Fruit fly (Drosophila melanogaster) whole organism, embryonic: ENCODE measurements around the gene CG12290.

Experiments used
- CG10543 ChIP-seq: fragments of 200-800 bp; sonication (Bioruptor generic); optimal IDR thresholded peaks from 3 replicates; lab custom pipeline; 2017; ENCODE audit warnings: missing biosample characterization, mild to moderate bottlenecking, missing genetic modification characterization, moderate library complexity
- CG11504 ChIP-seq: fragments of 200-800 bp; sonication (Bioruptor generic); optimal IDR thresholded peaks from 3 replicates; lab custom pipeline; 2019; ENCODE audit warnings: missing biosample characterization, mild to moderate bottlenecking, missing genetic modification characterization, moderate library complexity
- CG12219 ChIP-seq: fragments of 200-800 bp; sonication (Bioruptor generic); optimal IDR thresholded peaks from 3 replicates; lab custom pipeline; 2018; ENCODE audit warnings: missing biosample characterization, mild to moderate bottlenecking, missing genetic modification characterization
- CG13894 ChIP-seq: fragments of 200-800 bp; sonication (Bioruptor generic); optimal IDR thresholded peaks from 3 replicates; lab custom pipeline; 2018; ENCODE audit warnings: missing biosample characterization, mild to moderate bottlenecking, missing genetic modification characterization, moderate library complexity
- CG15514 ChIP-seq: fragments of 200-800 bp; sonication (Bioruptor generic); optimal IDR thresholded peaks from 3 replicates; lab custom pipeline; 2017; ENCODE audit warnings: missing biosample characterization, missing genetic modification characterization, mild to moderate bottlenecking, moderate library complexity, missing genetic modification reagents
- CG17829 ChIP-seq: fragments of 200-800 bp; optimal IDR thresholded peaks from 2 replicates; lab custom pipeline; 2019; ENCODE audit warnings: missing biosample characterization, mild to moderate bottlenecking, missing genetic modification characterization, moderate library complexity
- CG18619 ChIP-seq: fragments of 200-800 bp; sonication (Bioruptor generic); optimal IDR thresholded peaks from 3 replicates; lab custom pipeline; 2017; ENCODE audit warnings: missing biosample characterization, mild to moderate bottlenecking, missing genetic modification characterization
- CG34376 ChIP-seq: fragments of 200-800 bp; sonication (Bioruptor generic); optimal IDR thresholded peaks from 2 replicates; lab custom pipeline; 2018; ENCODE audit warnings: missing biosample characterization, mild to moderate bottlenecking, missing genetic modification characterization
- CG3847 ChIP-seq: fragments of 200-800 bp; sonication (Bioruptor generic); IDR thresholded peaks from 2 replicates; pipeline ENCODE4 v1.3.6; 2022; ENCODE audit warnings: missing biosample characterization, missing genetic modification characterization
- CG4707 ChIP-seq: fragments of 200-800 bp; sonication (Bioruptor generic); optimal IDR thresholded peaks from 2 replicates; lab custom pipeline; 2018; ENCODE audit warnings: missing biosample characterization, mild to moderate bottlenecking, missing genetic modification characterization, moderate library complexity
- CG5245 ChIP-seq: fragments of 200-800 bp; sonication (Bioruptor generic); optimal IDR thresholded peaks from 3 replicates; lab custom pipeline; 2016; ENCODE audit warnings: missing biosample characterization, missing genetic modification characterization
- CG7271 ChIP-seq: fragments of 200-800 bp; sonication (Bioruptor generic); optimal IDR thresholded peaks from 2 replicates; lab custom pipeline; 2018; ENCODE audit warnings: missing biosample characterization, mild to moderate bottlenecking, missing genetic modification characterization, moderate library complexity
- CG8388 ChIP-seq: fragments of 200-800 bp; sonication (Bioruptor generic); optimal IDR thresholded peaks from 2 replicates; lab custom pipeline; 2019; ENCODE audit warnings: missing biosample characterization, mild to moderate bottlenecking, missing genetic modification characterization, moderate library complexity
- CG8944 ChIP-seq: fragments of 200-800 bp; sonication (Bioruptor generic); optimal IDR thresholded peaks from 3 replicates; lab custom pipeline; 2016; ENCODE audit warnings: missing biosample characterization, missing genetic modification characterization
- CHES-1-like ChIP-seq: fragments of 200-800 bp; sonication (Bioruptor generic); optimal IDR thresholded peaks from 2 replicates; lab custom pipeline; 2016; ENCODE audit warnings: missing biosample characterization, missing genetic modification characterization
- CrebB ChIP-seq: fragments of 200-800 bp; sonication (Bioruptor generic); optimal IDR thresholded peaks from 3 replicates; lab custom pipeline; 2018; ENCODE audit warnings: missing biosample characterization, mild to moderate bottlenecking, missing genetic modification characterization
- Fer1 ChIP-seq: fragments of 200-800 bp; sonication (Bioruptor generic); optimal IDR thresholded peaks from 2 replicates; lab custom pipeline; 2017; ENCODE audit warnings: missing biosample characterization, mild to moderate bottlenecking, missing genetic modification characterization
- HLHmδ ChIP-seq: fragments of 200-800 bp; sonication (Bioruptor generic); optimal IDR thresholded peaks from 2 replicates; lab custom pipeline; 2018; ENCODE audit warnings: missing biosample characterization, mild to moderate bottlenecking, missing genetic modification characterization, moderate library complexity
- Hr78 ChIP-seq, 2 experiments: fragments of 200-800 bp in 1 of 2; fragments of >200 bp in 1 of 2; sonication (Bioruptor generic) in 1 of 2; optimal IDR thresholded peaks; 2 replicates each; lab custom pipeline; 2017 to 2019; ENCODE audit warnings: missing biosample characterization in 2 of 2, missing genetic modification characterization in 2 of 2, mild to moderate bottlenecking in 1 of 2, moderate library complexity in 1 of 2
- MESR4 ChIP-seq: fragments of 200-800 bp; sonication (Bioruptor generic); optimal IDR thresholded peaks from 2 replicates; lab custom pipeline; 2018; ENCODE audit warnings: missing biosample characterization, mild to moderate bottlenecking, missing genetic modification characterization, moderate library complexity
- Mes4 ChIP-seq: fragments of 200-800 bp; sonication (Bioruptor generic); optimal IDR thresholded peaks from 2 replicates; lab custom pipeline; 2016; ENCODE audit warnings: missing biosample characterization, missing genetic modification characterization
- Neu2 ChIP-seq: fragments of 200-800 bp; sonication (Bioruptor generic); optimal IDR thresholded peaks from 3 replicates; lab custom pipeline; 2016; ENCODE audit warnings: missing biosample characterization, missing genetic modification characterization, borderline replicate concordance
- Optix ChIP-seq: fragments of 200-800 bp; sonication (Bioruptor generic); IDR thresholded peaks from 3 replicates; pipeline ENCODE4 v1.3.6; 2022; ENCODE audit warnings: missing biosample characterization, missing genetic modification characterization
- Ravus ChIP-seq: fragments of 200-800 bp; sonication (Bioruptor generic); IDR thresholded peaks from 2 replicates; pipeline ENCODE4 v1.3.6; 2022; ENCODE audit warnings: missing biosample characterization, missing genetic modification characterization
- Tbp ChIP-seq: fragments of >200 bp; optimal IDR thresholded peaks from 2 replicates; lab custom pipeline; 2018; ENCODE audit warnings: missing biosample characterization, missing genetic modification characterization
- abd-A ChIP-seq: fragments of 200-800 bp; sonication (Bioruptor generic); optimal IDR thresholded peaks from 3 replicates; lab custom pipeline; 2019; ENCODE audit warnings: missing biosample characterization, mild to moderate bottlenecking, missing genetic modification characterization, moderate library complexity
- bab2 ChIP-seq: fragments of 200-800 bp; sonication (Bioruptor generic); optimal IDR thresholded peaks from 2 replicates; lab custom pipeline; 2016; ENCODE audit warnings: missing biosample characterization, missing genetic modification characterization
- chinmo ChIP-seq: fragments of 200-800 bp; sonication (Bioruptor generic); IDR thresholded peaks from 4 replicates; pipeline ENCODE4 v1.3.6; 2022; ENCODE audit warnings: missing biosample characterization, missing genetic modification characterization; ENCODE audit not compliant: partially characterized antibody
- eyg ChIP-seq: fragments of 200-800 bp; sonication (Bioruptor generic); optimal IDR thresholded peaks from 3 replicates; lab custom pipeline; 2016; ENCODE audit warnings: missing biosample characterization, missing genetic modification characterization
- fd3F ChIP-seq: fragments of 200-800 bp; sonication (Bioruptor generic); optimal IDR thresholded peaks from 2 replicates; lab custom pipeline; 2018; ENCODE audit warnings: missing biosample characterization, mild to moderate bottlenecking, missing genetic modification characterization, moderate library complexity
- ftz-f1 ChIP-seq: fragments of 200-800 bp; sonication (Bioruptor generic); optimal IDR thresholded peaks from 2 replicates; lab custom pipeline; 2016; ENCODE audit warnings: missing biosample characterization, missing genetic modification characterization
- gcm ChIP-seq: fragments of 200-800 bp; sonication (Bioruptor generic); optimal IDR thresholded peaks from 2 replicates; lab custom pipeline; 2019; ENCODE audit warnings: missing biosample characterization, mild to moderate bottlenecking, missing genetic modification characterization, moderate library complexity
- gfzf ChIP-seq: fragments of 200-800 bp; sonication (Bioruptor generic); optimal IDR thresholded peaks from 2 replicates; lab custom pipeline; 2016; ENCODE audit warnings: missing biosample characterization, mild to moderate bottlenecking, missing genetic modification characterization, moderate library complexity
- hbn ChIP-seq: fragments of 200-800 bp; sonication (Bioruptor generic); IDR thresholded peaks from 2 replicates; pipeline ENCODE4 v1.3.6; 2022; ENCODE audit warnings: missing biosample characterization, missing genetic modification characterization; ENCODE audit not compliant: partially characterized antibody
- nerfin-2 ChIP-seq: fragments of 200-800 bp; sonication (Bioruptor generic); IDR thresholded peaks from 2 replicates; pipeline ENCODE4 v1.3.6; 2022; ENCODE audit warnings: missing biosample characterization, missing genetic modification characterization; ENCODE audit not compliant: partially characterized antibody
- nmo ChIP-seq: fragments of 200-800 bp; sonication (Bioruptor generic); optimal IDR thresholded peaks from 2 replicates; lab custom pipeline; 2018; ENCODE audit warnings: missing biosample characterization, mild to moderate bottlenecking, missing genetic modification characterization, moderate library complexity
- pho ChIP-seq: fragments of 200-800 bp; sonication (Bioruptor generic); optimal IDR thresholded peaks from 2 replicates; lab custom pipeline; 2016; ENCODE audit warnings: missing biosample characterization, missing genetic modification characterization
- pros ChIP-seq: fragments of 200-800 bp; sonication (Bioruptor generic); optimal IDR thresholded peaks from 3 replicates; lab custom pipeline; 2019; ENCODE audit warnings: missing biosample characterization, mild to moderate bottlenecking, missing genetic modification characterization, moderate library complexity
- psq ChIP-seq: fragments of 200-800 bp; sonication (Bioruptor generic); optimal IDR thresholded peaks from 2 replicates; lab custom pipeline; 2017; ENCODE audit warnings: missing biosample characterization, missing genetic modification characterization
- sens ChIP-seq: fragments of 200-800 bp; sonication (Bioruptor generic); peaks from one replicate; lab custom pipeline; 2016; ENCODE audit warnings: missing biosample characterization, missing genetic modification characterization
- sim ChIP-seq: fragments of 200-800 bp; sonication (Bioruptor generic); IDR thresholded peaks from 2 replicates; pipeline ENCODE4 v1.3.6; 2022; ENCODE audit warnings: missing biosample characterization, missing genetic modification characterization
- sisA ChIP-seq: fragments of 200-800 bp; sonication (Bioruptor generic); IDR thresholded peaks from 2 replicates; pipeline ENCODE4 v1.3.6; 2022; ENCODE audit warnings: missing biosample characterization, missing genetic modification characterization
- so ChIP-seq: fragments of 200-800 bp; sonication (Bioruptor generic); IDR thresholded peaks from 3 replicates; pipeline ENCODE4 v1.3.6; 2022; ENCODE audit warnings: missing biosample characterization, missing genetic modification characterization
- stwl ChIP-seq: fragments of 200-800 bp; sonication (Bioruptor generic); optimal IDR thresholded peaks from 3 replicates; lab custom pipeline; 2018; ENCODE audit warnings: missing biosample characterization, mild to moderate bottlenecking, missing genetic modification characterization, moderate library complexity
- sug ChIP-seq: fragments of 200-800 bp; optimal IDR thresholded peaks from 2 replicates; lab custom pipeline; 2019; ENCODE audit warnings: missing biosample characterization, mild to moderate bottlenecking, missing genetic modification characterization, moderate library complexity
- tup ChIP-seq: fragments of 200-800 bp; sonication (Bioruptor generic); optimal IDR thresholded peaks from 2 replicates; lab custom pipeline; 2016; ENCODE audit warnings: missing biosample characterization, mild to moderate bottlenecking, missing genetic modification characterization, moderate library complexity
- vvl ChIP-seq: fragments of 200-800 bp; sonication (Bioruptor generic); IDR thresholded peaks from 2 replicates; pipeline ENCODE4 v1.3.6; 2022; ENCODE audit warnings: missing biosample characterization, missing genetic modification characterization
- yki ChIP-seq: fragments of >200 bp; optimal IDR thresholded peaks from 3 replicates; lab custom pipeline; 2018
- zfh2 ChIP-seq: fragments of 200-800 bp; sonication (Bioruptor generic); optimal IDR thresholded peaks from 2 replicates; lab custom pipeline; 2016; ENCODE audit warnings: missing biosample characterization, missing genetic modification characterization

The CG12290 gene

dm6 chr3R:26258955-26259354, 28.9 kb downstream of the CG12290 start (continued):
- TF ChIP-seq HLHmδ (peak; percentile 42), pros (peak; percentile 31)

- TF ChIP-seq CG5245 (GFP tag; lab: Kevin White, UChicago) (no peak), CG8388 (GFP tag; lab: Kevin White, UChicago) (peak; percentile 39), yki (lab: Kevin White, UChicago) (no peak), hbn (GFP tag; lab: Robert Waterston, UW) (no peak), Mes4 (GFP tag; lab: Kevin White, UChicago) (no peak), psq (no peak), Ravus (GFP tag; lab: Robert Waterston, UW) (no peak), bab2 (GFP tag; lab: Kevin White, UChicago) (no peak), CG34376 (GFP tag; lab: Kevin White, UChicago) (peak; percentile 82), CG11504 (no peak), CG4707 (GFP tag; lab: Kevin White, UChicago) (no peak), CrebB (tag; lab: Kevin White, UChicago) (no peak), CG3847 (GFP tag; lab: Robert Waterston, UW) (no peak), HLHmδ (no peak), vvl (GFP tag; lab: Robert Waterston, UW) (no peak), nerfin-2 (GFP tag; lab: Robert Waterston, UW) (no peak), CG10543 (GFP tag; lab: Kevin White, UChicago) (peak; percentile 74), CG17829 (tag; lab: Kevin White, UChicago) (no peak), pho (GFP tag; lab: Kevin White, UChicago) (no peak), gcm (GFP tag; lab: Kevin White, UChicago) (no peak), sens (no peak), gfzf (GFP tag; lab: Kevin White, UChicago) (no peak), ftz-f1 (GFP tag; lab: Kevin White, UChicago) (peak; percentile 6), CG18619 (GFP tag; lab: Kevin White, UChicago) (no peak), so (0 out of 3 replicates have a peak, but pooled peaks have one; percentile 14), Optix (no peak), eyg (GFP tag; lab: Kevin White, UChicago) (no peak), CG13894 (tag; lab: Kevin White, UChicago) (peak; percentile 7), abd-A (tag; lab: Kevin White, UChicago) (peak; percentile 52), chinmo (GFP tag; lab: Robert Waterston, UW) (0 out of 4 replicates have a peak, but pooled peaks have one; percentile 59), zfh2 (GFP tag; lab: Kevin White, UChicago) (no peak), CG15514 (GFP tag; lab: Kevin White, UChicago) (no peak), pros (no peak), CHES-1-like (GFP tag; lab: Kevin White, UChicago) (no peak), tup (GFP tag; lab: Kevin White, UChicago) (no peak), sug (tag; lab: Kevin White, UChicago) (peak; percentile 91), Hr78 (GFP tag; optimal IDR thresholded peaks at IDR 0.05; lab: Kevin White, UChicago) (peak in 1 of 2 experiments; percentile 24), sisA (GFP tag; lab: Robert Waterston, UW) (no peak), Tbp (GFP tag; lab: Kevin White, UChicago) (no peak), Fer1 (GFP tag; lab: Kevin White, UChicago) (no peak), stwl (tag; lab: Kevin White, UChicago) (no peak), Neu2 (GFP tag; lab: Kevin White, UChicago) (no peak), CG8944 (no peak), sim (GFP tag; lab: Robert Waterston, UW) (no peak), CG7271 (tag; lab: Kevin White, UChicago) (no peak), CG12219 (GFP tag; lab: Kevin White, UChicago) (no peak), MESR4 (no peak), nmo (GFP tag; lab: Kevin White, UChicago) (no peak), fd3F (GFP tag; lab: Kevin White, UChicago) (no peak)
These were observed 29.8 kb downstream of the CG12290 start for dm6 chr3R:26259863-26260262.
